Worm (Caenorhabditis elegans): Measurements from ENCODE around the gene dlst-1.

Gene dlst-1

DNA sequence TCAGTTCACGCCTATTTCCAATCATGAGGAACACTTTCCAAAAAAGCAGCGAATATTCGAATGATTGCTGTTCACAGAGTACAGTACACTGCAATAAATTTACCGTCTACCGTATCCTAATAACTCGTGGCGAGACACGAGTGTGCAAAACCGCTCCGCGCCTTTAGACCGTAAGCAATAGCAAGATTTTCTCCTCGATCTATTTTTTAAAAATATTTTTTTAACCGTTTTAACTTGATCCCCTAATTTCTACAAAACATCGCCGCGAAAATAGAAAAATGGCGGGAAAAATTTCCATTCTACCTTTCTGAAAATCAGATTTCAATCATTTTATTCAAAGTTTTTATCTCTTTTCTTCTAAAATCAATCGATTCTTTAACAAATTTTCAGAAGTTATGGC, 6.2 kb downstream of the dlst-1 start, which contains the start of gene era-1:
TSS of gene era-1 (plus strand) at position 366 of the 400 bp plus-strand sequence.
- TF ChIP-seq unc-62 (GFP tag; optimal IDR thresholded peaks at IDR 0.05) = no peak

DNA sequence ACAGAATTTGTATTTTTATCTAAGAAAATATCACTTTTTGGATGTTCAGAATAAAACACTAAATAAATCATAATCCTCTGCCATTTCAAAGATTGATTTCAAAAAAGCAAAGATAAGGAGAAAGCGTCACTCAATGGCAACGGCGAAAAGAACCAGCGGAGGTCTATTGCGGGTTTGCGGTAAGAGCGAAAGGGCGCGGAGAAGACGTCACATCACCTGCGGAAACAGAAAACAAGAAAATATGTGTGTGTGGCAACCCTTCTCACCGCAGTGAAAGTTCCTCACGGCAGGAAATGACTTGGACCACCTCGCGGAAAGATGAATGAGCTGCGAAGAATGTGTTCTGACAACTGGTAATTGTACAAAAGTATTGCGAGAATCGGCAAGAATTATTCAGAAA, 9.1 kb downstream of the dlst-1 start:
- TF ChIP-seq unc-62 (GFP tag; optimal IDR thresholded peaks at IDR 0.05) = no peak

ce11 chrV:6699021-6699420, 9.9 kb downstream of the dlst-1 start:
- no peak for TF ChIP-seq unc-62 (GFP tag; optimal IDR thresholded peaks at IDR 0.05)

- TF ChIP-seq unc-62 (GFP tag; optimal IDR thresholded peaks at IDR 0.05) = no peak
These were observed 11.3 kb downstream of the dlst-1 start, which contains the start of gene W02F12.2 for ce11 chrV:6697552-6697951. Gene W02F12.2 (minus strand): TSS chrV:6697652.

- TF ChIP-seq unc-62 (GFP tag; optimal IDR thresholded peaks at IDR 0.05) = no peak
These were observed 14.2 kb downstream of the dlst-1 start, which contains the start of gene W02F12.8 for ce11 chrV:6694668-6695067. Gene W02F12.8 (minus strand): TSS chrV:6694768.

ce11 chrV:6691813-6692351, 17.0 kb downstream of the dlst-1 start, which contains the start of gene mtl-1:
Gene mtl-1 (minus strand): TSS chrV:6691863.
- no peak for TF ChIP-seq unc-62 (GFP tag; optimal IDR thresholded peaks at IDR 0.05)

DNA sequence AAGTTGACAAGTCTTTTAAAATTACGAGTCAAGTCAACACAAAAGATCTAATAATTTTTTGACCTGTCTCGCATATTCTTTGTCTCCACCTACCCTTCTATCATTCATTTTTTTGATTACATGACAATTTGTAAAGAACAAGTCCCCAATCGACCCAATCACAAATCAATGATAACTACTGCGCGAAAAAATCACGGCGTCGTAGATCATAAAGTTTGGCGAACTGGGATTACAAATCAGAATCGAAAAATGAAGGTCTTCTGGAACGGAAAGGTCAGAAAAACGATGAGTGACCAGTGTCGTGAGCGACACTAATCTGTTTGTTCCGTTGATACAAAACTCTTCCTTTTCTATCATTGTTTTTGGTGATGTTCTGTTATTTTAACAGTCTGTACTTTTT, 18.8 kb downstream of the dlst-1 start:
- no peak for TF ChIP-seq unc-62 (GFP tag; optimal IDR thresholded peaks at IDR 0.05)

ce11 chrV:6688392-6688791, 20.5 kb downstream of the dlst-1 start, which contains the start of gene K11G9.5:
Gene K11G9.5 (minus strand): TSS chrV:6688492.
- no peak for TF ChIP-seq unc-62 (GFP tag; optimal IDR thresholded peaks at IDR 0.05)

DNA sequence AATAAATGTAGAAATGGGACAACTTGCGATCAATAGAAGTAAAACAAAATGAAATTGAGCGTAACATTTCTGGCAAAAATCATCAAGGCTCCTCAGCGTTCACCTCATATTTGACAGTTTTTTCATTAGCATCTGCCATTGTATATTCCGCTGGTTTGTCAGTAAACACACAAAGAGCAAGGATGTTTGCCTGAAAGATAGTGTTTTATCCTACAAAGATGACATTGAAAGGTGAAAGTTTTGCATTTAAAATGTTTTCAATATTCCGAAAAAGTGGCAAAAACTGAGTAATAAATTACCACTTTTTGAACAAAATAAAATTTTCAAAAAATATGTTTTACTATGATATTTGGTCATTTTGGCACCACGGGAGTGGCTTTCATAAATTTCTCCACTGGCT, 22.9 kb downstream of the dlst-1 start:
- no peak for TF ChIP-seq unc-62 (GFP tag; optimal IDR thresholded peaks at IDR 0.05)

- TF ChIP-seq unc-62 (GFP tag; optimal IDR thresholded peaks at IDR 0.05) = no peak
These were observed 23.4 kb downstream of the dlst-1 start for ce11 chrV:6685499-6685898.

- no peak for TF ChIP-seq unc-62 (GFP tag; optimal IDR thresholded peaks at IDR 0.05)
These were observed 24.4 kb downstream of the dlst-1 start for ce11 chrV:6684541-6684940.

DNA sequence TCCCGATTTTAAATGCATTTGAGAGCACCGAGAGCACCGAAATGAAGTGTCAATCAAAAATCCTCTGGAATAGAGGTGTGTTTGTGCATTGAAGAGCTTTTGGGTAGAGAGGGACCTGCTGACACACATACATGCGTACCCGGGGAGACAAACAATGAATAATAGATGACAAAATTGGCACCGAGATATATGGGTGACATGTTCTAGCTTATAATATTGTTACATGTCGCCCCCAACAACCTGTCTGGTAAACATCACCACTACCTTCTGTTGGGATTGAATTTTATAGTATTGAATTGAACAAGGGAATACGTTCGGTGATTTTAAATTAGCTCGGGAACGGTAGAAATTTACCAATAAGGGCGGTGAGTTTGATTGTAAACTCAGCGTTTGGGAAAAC, 25.2 kb downstream of the dlst-1 start:
- no peak for TF ChIP-seq unc-62 (GFP tag; optimal IDR thresholded peaks at IDR 0.05)

DNA sequence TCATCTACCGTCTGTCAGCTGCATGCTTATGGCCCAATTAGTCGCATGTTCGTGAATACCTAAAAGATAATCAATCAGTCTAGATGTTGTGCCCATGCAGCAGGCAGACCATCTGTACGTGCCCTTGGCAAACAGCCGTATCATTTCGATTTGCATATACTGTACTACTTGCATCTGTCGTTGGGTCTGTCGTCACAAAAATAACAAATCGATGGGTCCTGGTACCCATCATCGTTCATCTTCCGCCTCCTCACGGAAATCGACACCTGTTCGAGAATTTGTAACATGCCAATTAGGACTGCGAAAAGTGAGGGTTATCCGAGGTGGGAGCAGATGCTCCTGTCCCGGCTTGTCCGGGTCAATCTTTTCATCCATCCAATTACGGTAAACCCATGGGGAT, 25.6 kb downstream of the dlst-1 start:
- TF ChIP-seq unc-62 (GFP tag; optimal IDR thresholded peaks at IDR 0.05) = no peak

DNA sequence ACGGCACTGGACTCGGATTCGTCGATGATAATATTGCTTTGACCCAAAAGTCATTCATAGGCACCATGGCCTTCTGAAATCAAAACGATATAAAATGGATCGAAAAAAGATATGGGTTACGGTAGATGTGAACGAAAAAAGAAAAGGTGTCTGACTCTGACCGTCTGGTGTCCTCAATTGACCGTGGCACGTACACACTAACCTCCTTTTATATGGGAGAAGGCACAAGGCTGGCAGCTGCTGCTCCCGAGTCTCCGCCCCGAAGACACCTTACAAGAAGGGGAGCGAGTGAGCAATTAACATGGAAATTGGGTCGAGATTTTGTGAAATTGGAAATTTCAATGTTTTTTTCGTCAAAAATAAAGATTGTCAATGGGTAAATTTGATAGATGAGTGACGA, 27.4 kb downstream of the dlst-1 start, which contains the start of gene egl-46:
TSS of gene egl-46 (minus strand) at position 73 of the 400 bp plus-strand sequence.
- no peak for TF ChIP-seq unc-62 (GFP tag; optimal IDR thresholded peaks at IDR 0.05)

DNA sequence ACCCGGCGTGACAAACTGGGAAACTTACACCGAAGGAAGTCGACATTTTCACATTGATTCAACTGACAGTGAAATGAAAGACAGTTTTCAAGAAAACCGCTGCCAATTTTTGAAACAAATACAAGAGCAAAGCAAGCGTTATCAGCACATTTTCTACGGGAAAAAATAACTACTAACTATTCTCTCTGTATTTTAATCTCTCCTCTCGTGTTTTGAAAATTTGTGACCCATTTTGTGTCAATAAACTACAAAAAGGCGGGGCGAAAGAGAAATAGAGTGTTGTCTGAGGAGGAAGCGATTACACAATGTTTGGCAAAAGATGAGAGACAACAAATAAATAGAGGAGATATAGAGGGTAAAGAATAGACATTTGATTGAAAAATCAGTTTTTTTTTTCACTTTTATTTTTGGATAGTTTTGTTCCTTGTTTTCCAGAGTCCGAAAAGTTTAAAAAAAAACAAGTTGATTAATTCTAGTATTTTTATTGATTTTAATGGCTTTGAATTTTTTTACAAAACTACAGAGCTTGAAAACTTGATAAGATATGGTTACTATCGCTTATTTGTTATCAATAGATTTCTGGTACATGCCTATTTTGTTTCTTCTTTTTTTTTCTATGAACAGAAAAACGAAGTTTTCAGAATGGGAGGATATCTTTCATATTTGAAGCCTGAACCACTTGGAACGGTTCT, 32.6 kb downstream of the dlst-1 start, which contains the start of gene cest-34:
TSS of gene cest-34 (plus strand) at position 642 of the 692 bp plus-strand sequence.
- no peak for TF ChIP-seq unc-62 (GFP tag; optimal IDR thresholded peaks at IDR 0.05)

- TF ChIP-seq unc-62 (GFP tag; optimal IDR thresholded peaks at IDR 0.05) = no peak
These were observed 34.9 kb downstream of the dlst-1 start, which contains the start of gene cest-31 for ce11 chrV:6673967-6674366. Gene cest-31 (plus strand): TSS chrV:6674267.

DNA sequence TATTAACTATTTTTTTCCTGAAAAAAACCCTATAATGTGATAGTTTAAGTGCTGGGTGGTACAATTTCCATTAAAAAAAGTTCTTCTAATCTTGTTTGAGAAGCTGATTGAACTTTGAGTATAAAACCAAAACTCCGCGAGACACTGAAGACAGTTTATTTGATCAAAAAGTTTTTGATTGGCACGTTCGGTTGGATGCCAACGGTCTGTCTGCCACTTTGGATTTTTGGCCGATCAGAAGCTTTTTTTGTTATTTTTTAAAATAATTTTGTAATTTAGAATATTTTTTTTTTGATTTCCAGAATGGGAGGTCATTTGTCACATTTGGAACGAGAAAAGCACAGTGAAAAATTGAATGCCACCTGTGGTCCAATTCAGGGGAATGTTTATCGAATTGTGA, 39.4 kb downstream of the dlst-1 start, which contains the start of gene cest-28:
TSS of gene cest-28 (plus strand) at position 301 of the 400 bp plus-strand sequence.
- no peak for TF ChIP-seq unc-62 (GFP tag; optimal IDR thresholded peaks at IDR 0.05)

All from whole organism, dauer.